Worm (Caenorhabditis elegans) whole organism, dauer: ENCODE results near the gene let-2.

Experiments
- unc-62 ChIP-seq: sonication (generic microtip); optimal IDR thresholded peaks from 2 replicates; lab custom pipeline; 2017; ENCODE audit warnings: missing biosample characterization, missing genetic modification reagents, missing genetic modification characterization

Gene let-2

DNA sequence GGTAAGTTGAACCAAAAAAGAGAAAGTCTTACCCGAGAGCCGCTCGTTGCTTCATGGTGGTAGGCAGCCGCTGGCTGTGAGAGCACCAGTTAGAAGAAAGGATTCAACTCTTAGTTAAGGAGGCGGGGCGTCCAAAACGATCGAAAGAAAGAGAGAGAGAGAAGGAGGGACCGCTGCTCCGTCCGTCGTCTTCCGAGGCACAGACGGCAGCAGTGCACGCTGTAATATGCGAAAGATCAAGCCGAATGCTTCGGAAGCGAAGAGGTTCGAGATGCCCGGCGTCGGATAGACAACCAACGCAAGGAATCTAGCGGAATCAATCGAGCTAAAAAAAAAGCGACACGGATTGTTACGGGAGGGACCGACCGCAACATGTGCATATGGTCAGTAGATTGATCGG is at the start of gene let-2:
Gene let-2, minus strand, starts transcription at position 68 of the 400 bp plus-strand sequence.
- no peak for TF ChIP-seq unc-62 (GFP tag; lab: Kevin White, UChicago)

DNA sequence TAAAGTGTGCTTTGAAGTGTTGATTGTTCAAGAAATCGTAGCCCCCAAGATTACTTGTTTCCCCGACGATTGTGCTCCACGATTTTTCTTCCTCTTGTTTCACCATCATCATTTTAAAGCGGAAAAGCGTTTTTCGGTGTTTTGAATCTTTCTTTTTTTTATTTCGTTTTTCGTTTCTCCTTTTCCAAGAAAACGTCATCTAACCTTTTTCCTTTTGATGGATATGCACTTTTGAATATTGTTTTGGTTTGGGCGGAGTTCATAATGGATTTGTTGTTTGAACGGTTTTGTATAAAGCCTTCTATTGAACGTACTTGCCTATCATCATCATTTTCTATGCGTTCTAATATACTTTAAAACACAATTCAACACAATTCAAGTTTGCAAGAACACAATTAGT is 43.0 kb upstream of the let-2 start, which contains the start of gene F38E9.6:
Gene F38E9.6, plus strand, starts transcription at position 301 of the 400 bp plus-strand sequence.
- no peak for TF ChIP-seq unc-62 (GFP tag; lab: Kevin White, UChicago)

DNA sequence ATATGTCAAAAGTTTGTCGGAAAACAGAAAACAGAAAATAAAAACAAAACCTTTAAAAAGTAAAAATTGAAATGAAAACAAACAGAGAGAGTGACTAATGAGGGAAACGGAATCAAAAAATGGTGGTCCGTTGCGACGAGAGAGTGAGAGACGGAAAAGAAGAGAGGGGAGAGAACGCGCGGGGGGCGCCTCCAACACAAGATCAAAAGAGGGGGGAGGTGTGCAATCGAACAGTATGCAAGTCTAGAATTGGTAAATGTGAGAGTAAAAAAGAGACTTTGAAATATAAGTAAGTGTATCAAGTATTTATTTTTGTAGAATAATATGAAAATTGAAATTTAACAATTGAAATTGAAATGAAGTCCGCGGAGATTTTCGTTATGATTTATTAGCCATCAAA is 29.3 kb upstream of the let-2 start:
- no peak for TF ChIP-seq unc-62 (GFP tag; lab: Kevin White, UChicago)

DNA sequence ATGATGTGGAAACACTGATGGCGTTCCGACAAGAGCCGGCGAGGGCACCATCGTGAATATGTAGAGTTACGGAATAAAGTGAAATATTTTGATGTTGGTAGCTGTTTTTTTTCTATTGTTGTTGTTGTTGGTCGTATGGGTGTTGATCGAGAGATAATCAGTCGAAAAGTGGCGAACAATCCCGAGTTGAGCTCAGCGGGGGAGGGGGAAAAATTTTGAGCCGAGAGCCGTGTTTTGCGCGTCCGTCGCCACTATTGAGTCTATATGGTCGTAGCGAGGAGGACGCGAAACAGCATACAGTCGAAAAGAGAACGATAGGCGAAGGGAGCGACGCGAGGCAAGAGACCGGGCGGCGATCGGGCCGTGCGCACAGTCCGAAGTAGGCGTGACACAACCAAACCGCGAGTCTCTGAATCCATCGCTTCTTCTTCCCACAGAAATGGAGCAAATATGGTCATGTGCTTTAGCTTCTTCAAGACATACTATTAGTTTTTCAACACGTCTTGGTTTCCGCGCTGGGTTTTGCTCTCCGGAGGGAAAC is 27.7 kb upstream of the let-2 start, which contains the start of gene eat-17:
Gene eat-17, minus strand, starts transcription at position 51 of the 541 bp plus-strand sequence.
- no peak for TF ChIP-seq unc-62 (GFP tag; lab: Kevin White, UChicago)

DNA sequence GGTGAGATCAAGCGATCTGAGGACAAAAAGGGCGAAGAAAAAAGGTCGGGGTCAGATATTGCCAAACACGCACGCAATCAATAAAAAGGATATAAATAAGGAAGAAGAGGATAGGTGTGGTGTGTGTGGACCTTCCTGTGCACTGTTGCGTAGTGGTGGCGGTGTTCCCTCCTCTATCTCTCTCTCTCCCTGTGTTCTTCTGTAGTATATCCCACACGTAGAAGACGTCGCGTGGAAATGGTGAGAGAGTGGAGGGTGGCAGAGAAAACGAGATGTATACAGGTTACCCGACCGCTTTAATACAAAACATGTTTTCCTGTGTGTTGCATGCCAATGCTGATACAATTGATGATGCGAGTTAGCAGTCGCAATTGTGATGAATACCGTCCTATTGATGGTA is 25.4 kb upstream of the let-2 start:
- TF ChIP-seq unc-62 (GFP tag; lab: Kevin White, UChicago), result no peak

DNA sequence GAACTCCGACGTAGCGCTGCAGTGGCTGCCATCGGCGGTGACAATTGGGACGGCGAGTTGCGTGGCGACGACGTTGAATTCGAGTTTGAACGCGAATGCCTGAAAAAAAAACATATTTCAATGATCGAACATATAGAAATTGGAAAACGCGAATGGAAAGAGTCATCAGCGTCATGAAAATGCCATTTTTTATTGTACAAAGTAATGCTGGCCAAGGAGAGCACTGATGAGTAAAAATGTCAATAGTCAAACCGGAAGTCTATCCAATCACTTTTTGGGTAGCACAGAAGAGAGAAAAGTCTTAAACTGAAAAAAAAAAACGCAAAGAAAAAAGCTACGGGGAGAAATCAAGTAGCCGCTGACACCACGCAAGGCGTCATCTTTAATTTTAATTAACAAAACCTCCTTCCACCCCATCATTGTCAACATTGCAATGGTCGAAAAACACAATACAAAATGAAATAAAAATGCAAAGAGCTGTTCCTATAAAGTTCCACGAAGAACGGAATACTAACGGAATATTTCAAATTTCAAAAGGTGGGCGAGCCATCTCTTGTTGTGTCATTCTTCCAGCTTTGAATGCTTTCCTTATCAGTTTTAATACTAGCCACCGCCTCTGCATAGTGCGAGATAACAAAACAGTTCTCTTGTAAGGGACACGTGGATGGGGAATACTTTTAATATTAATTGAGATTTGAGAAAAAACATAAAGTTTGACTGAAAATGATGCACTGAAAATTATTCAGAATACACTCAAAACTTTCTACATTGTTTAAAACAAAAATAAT is 24.3 kb upstream of the let-2 start:
- TF ChIP-seq unc-62 (GFP tag; lab: Kevin White, UChicago), result no peak

DNA sequence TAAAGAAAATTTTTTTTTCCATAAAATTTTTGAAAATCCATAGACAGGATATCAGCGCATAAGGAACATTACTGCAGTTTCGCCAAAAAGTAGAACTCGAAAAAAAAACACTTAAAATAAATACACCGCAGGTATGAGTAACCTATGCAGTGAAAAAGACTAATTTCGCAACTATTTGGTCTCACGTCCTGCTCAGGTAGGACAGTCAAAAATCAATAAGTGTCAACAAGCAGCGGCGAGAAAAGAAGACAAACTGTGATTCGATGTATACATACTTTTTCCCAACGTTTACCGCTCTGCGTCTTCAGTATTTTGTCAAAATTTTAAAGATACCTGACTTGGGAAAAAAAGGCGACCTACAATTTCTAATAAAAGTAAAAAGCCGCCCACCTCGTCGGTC is 22.8 kb upstream of the let-2 start:
- TF ChIP-seq unc-62 (GFP tag; lab: Kevin White, UChicago), result no peak

DNA sequence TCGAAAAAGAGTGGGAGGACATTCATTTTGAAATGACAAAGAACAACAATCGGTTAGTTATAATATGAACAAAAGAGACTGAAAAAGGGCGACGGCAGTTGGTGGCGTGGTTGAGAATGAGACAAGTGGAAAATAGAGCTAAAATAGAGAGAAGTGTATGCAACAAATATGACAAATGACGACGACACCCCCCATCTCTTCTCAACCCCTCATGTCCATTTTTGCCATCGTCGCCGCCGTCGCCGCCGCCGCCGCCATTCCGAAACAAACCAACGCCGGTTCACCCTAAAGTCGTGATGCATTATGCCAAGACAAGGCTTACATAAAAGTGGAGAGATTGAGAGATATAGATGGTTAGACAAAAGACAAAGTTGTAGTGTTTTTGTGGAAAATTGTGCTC is 20.1 kb upstream of the let-2 start:
- no peak for TF ChIP-seq unc-62 (GFP tag; lab: Kevin White, UChicago)

DNA sequence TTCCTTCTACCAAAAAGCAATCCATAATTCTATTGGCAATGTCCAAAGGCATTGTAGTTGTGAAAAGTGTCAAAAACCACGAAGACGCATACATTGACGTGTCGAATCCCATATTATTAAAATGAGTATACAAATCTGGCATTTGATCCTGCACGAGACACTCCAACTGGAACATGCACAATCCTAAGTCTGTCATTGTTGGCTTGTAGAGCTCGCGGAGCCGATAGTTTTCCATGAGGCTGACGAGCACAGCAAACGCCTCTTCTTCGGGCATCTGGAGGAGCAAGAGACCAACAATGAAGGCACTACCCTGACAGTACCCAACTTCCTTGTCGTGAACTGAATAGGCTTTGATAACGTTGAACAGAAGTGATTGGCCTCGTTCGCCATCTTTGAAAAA is 17.5 kb upstream of the let-2 start:
- no peak for TF ChIP-seq unc-62 (GFP tag; lab: Kevin White, UChicago)

DNA sequence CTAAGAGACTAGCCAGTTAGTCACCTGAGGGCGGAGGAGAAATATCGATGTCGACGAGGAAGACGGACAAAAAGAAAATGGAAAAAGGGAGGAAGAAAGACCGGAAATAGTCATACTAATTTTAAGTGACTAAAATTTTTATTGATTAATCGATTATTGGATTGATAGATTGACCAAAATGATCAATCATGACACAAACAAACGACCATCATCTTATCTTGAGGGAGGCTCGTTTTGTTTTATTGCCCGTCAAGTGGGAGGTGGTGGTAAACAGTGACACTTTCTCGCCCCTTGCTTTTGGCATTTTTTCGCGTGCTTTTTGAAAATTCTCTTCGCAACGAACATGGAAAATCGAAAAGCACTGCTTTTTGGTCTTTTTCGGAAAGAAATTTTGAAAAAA is 15.7 kb upstream of the let-2 start:
- TF ChIP-seq unc-62 (GFP tag; lab: Kevin White, UChicago), result no peak

DNA sequence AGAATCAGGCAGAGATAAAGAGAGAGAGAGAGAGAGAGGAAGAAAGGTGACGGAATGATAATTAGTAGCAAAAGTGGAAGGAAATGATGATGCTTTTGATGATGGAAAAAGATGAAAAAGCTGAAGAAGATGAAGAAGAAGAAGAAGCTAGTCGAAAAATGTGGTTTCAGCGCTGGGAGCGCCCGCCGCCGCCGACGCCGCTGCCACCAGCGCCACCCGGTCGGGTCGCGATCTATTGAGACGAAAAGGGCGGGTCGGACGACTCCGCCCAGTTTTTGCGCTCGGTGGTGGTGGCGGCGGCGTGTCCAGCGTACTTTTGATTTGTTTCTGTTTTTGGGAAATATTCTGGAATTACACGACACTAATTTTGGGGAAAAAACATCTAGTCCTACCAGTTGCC is 14.3 kb upstream of the let-2 start:
- no peak for TF ChIP-seq unc-62 (GFP tag; lab: Kevin White, UChicago)

DNA sequence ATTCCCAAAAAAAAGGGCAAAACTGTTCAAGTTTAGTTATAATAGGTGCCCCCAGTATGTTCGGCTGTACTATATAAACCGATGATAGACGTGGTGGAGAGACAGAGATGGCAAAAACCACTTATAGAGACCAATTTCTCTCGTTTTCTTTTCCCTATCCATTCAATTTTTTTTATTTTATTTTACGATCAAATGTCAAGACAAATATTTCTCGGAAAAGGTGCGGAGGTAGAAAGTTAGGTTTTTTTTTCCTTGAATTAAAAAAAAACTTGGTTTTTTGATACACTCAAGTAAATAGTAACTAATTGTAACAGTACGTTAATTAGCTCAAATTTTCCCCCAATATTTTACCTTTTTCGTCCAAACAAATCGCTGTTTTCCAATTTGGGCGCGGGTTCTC is 13.6 kb upstream of the let-2 start:
- no peak for TF ChIP-seq unc-62 (GFP tag; lab: Kevin White, UChicago)

DNA sequence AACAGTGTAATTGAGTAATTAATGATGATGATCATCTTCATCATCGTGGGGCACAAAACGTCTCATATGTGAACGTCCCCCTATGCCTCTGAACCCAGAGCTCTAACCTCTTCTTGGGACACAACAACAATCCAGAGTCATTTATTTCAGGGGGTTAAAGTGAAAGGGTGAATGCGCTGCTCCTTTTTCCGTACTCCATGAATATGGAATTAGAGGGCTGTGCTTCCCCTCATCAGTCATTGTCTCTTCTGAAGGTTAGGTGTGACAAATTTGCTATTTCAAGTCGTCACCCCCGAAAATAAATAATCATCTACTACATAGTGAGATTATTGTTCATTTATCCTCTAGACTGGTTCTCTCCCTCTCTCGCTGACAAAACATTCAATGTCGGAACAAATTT is 13.2 kb upstream of the let-2 start:
- TF ChIP-seq unc-62 (GFP tag; lab: Kevin White, UChicago), result no peak

DNA sequence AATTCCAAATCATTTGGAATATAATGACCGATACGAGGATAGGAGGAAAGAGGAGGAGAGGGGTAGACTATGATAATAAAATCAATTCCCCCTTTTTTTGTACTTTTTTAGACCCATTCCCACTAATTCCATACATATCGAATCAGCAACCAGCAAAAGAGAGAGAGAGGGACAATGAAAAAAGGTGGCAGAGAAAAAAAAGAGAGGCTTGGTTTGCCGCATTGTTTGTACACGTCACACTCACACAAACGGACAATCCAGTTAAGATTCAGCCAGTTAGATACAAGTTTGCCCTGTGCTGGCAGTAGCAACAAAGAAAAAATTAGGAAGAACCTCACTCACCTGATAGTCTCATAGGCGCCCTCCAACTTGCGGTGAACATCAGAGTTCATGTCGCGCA is 11.8 kb upstream of the let-2 start:
- no peak for TF ChIP-seq unc-62 (GFP tag; lab: Kevin White, UChicago)

DNA sequence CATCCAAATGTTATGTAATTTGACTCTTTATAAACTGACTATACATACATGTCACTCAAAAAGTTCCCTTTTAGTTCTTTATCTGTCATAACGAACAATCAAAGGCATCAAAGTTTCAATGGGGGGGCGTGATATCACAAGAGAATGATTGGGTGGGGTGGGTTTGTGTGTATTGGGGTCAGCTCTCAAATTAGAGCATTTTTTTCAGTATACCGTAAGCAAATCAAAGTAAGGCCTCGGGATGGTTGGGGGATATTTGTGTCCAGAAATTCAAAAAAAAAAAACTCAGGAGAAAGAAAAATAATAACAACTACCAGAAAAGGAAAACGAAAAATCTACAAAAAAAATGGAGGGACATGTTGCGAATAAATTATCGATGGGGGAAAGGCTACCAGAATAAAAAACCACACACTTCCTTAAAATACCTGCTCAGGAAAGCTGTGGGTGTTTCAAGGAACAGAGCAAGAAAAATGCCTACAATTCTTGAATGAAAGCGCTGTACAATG is 9.3 kb upstream of the let-2 start, which contains the start of gene F01G12.18:
Gene F01G12.18, minus strand, starts transcription at position 51 of the 506 bp plus-strand sequence.
- no peak for TF ChIP-seq unc-62 (GFP tag; lab: Kevin White, UChicago)

DNA sequence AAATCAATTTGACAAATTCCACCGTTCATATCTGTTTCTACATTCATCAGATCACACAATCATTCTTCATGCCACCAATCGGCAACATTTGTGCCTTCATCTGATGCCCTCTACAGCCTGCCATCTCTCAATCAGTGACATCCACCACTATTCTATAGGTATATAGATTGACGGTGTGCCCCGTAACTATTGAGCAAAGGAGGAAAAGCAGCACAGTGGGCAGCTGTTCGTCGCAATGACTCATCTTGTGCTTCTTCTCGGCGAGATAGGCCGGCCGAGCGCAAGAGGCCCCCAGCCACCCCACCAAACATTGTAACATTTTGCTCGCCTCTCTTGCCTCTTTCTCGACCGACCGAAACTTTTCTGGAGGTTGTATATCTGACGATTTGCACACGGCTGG is 3.0 kb upstream of the let-2 start:
- no peak for TF ChIP-seq unc-62 (GFP tag; lab: Kevin White, UChicago)

DNA sequence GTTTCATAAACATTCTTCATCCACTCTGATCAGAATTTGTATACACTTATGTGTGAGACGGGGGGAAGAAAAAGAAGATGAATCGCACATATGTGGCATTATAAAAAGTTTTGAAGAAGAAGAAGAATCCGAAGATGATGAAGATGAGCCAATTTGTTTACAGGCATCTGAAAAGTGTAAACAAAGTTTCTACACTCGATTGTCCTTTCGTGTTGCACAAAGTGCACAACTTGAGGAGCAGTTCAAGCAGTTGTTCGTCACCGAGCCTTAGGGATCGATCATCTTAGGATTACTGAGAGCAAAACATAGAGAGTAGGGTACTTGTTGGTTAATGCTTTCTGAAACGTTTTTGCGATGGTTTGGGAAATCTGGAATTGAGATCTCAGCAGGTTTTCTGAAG is 2.0 kb upstream of the let-2 start:
- no peak for TF ChIP-seq unc-62 (GFP tag; lab: Kevin White, UChicago)
